Fruit fly (Drosophila melanogaster) whole organism, pupa: ENCODE data around the gene Mco4.
"Not testable (repeated sequence)": the region's sequence is repeated elsewhere in the genome, so short reads cannot be mapped to it uniquely, and the experiment has no call there.

Experiments used
- CG10348 ChIP-seq: fragments of 200-800 bp; sonication (Bioruptor generic); IDR thresholded peaks from 2 replicates; pipeline ENCODE4 v1.3.6; 2022; ENCODE audit warnings: missing biosample characterization, missing genetic modification characterization
- CG12605 ChIP-seq: fragments of 200-800 bp; sonication (Bioruptor generic); IDR thresholded peaks from 2 replicates; pipeline ENCODE4 v1.3.6; 2022; ENCODE audit warnings: missing biosample characterization, missing genetic modification characterization
- CG13204 ChIP-seq: fragments of 200-800 bp; sonication (Bioruptor generic); optimal IDR thresholded peaks from 2 replicates; lab custom pipeline; 2018; ENCODE audit warnings: missing biosample characterization, mild to moderate bottlenecking, missing genetic modification characterization, moderate library complexity
- CG14655 ChIP-seq: fragments of 200-800 bp; sonication (Bioruptor generic); optimal IDR thresholded peaks from 3 replicates; lab custom pipeline; 2017; ENCODE audit warnings: mild to moderate bottlenecking, missing biosample characterization, missing genetic modification reagents, missing genetic modification characterization
- CG15710 ChIP-seq: fragments of 200-800 bp; sonication (Bioruptor generic); optimal IDR thresholded peaks from 2 replicates; lab custom pipeline; 2018; ENCODE audit warnings: missing biosample characterization, mild to moderate bottlenecking, missing genetic modification characterization, moderate library complexity
- CG17806 ChIP-seq: fragments of 200-800 bp; sonication (Bioruptor generic); optimal IDR thresholded peaks from 2 replicates; lab custom pipeline; 2018; ENCODE audit warnings: missing biosample characterization, mild to moderate bottlenecking, missing genetic modification characterization, moderate library complexity
- CG32121 ChIP-seq: fragments of 200-800 bp; sonication (Bioruptor generic); IDR thresholded peaks from 2 replicates; pipeline ENCODE4 v1.3.6; 2022; ENCODE audit warnings: missing biosample characterization, missing genetic modification characterization
- CG34367 ChIP-seq: fragments of 200-800 bp; sonication (Bioruptor generic); optimal IDR thresholded peaks from 2 replicates; lab custom pipeline; 2018; ENCODE audit warnings: missing biosample characterization, mild to moderate bottlenecking, missing genetic modification characterization
- CG4496 ChIP-seq: fragments of 200-800 bp; sonication (Bioruptor generic); IDR thresholded peaks from 3 replicates; pipeline ENCODE4 v1.3.6; 2022; ENCODE audit warnings: missing biosample characterization, missing genetic modification characterization
- CG8159 ChIP-seq: fragments of 200-800 bp; sonication (Bioruptor generic); optimal IDR thresholded peaks from 3 replicates; lab custom pipeline; 2018; ENCODE audit warnings: missing biosample characterization, mild to moderate bottlenecking, missing genetic modification characterization, moderate library complexity
- CG8301 ChIP-seq: fragments of 200-800 bp; sonication (Bioruptor generic); optimal IDR thresholded peaks from 2 replicates; lab custom pipeline; 2018; ENCODE audit warnings: missing biosample characterization, mild to moderate bottlenecking, missing genetic modification characterization
- CG9948 ChIP-seq: fragments of 200-800 bp; sonication (Bioruptor generic); optimal IDR thresholded peaks from 2 replicates; lab custom pipeline; 2018; ENCODE audit warnings: missing biosample characterization, mild to moderate bottlenecking, missing genetic modification characterization, moderate library complexity
- D1 ChIP-seq: fragments of 200-800 bp; sonication (Bioruptor generic); optimal IDR thresholded peaks from 2 replicates; lab custom pipeline; 2018; ENCODE audit warnings: missing biosample characterization, mild to moderate bottlenecking, missing genetic modification characterization, moderate library complexity
- EcR ChIP-seq: fragments of 200-800 bp; sonication (Bioruptor generic); optimal IDR thresholded peaks from 3 replicates; lab custom pipeline; 2019; ENCODE audit warnings: missing biosample characterization, missing genetic modification characterization, mild to moderate bottlenecking, moderate library complexity, missing genetic modification reagents
- Ets98B ChIP-seq: fragments of 200-800 bp; sonication (Bioruptor generic); IDR thresholded peaks from 2 replicates; pipeline ENCODE4 v1.3.6; 2022; ENCODE audit warnings: missing biosample characterization, missing genetic modification characterization
- Pif1A ChIP-seq: fragments of 200-800 bp; sonication (Bioruptor generic); optimal IDR thresholded peaks from 3 replicates; lab custom pipeline; 2016; ENCODE audit warnings: missing biosample characterization, missing genetic modification characterization
- Pif1B ChIP-seq: fragments of 200-800 bp; sonication (Bioruptor generic); optimal IDR thresholded peaks from 3 replicates; lab custom pipeline; 2016; ENCODE audit warnings: missing biosample characterization, missing genetic modification characterization
- Snoo ChIP-seq: fragments of 200-800 bp; sonication (Bioruptor generic); optimal IDR thresholded peaks from 3 replicates; lab custom pipeline; 2017; ENCODE audit warnings: missing biosample characterization, mild to moderate bottlenecking, missing genetic modification characterization, inconsistent platforms
- fd96Ca ChIP-seq: fragments of 200-800 bp; sonication (Bioruptor generic); IDR thresholded peaks from 3 replicates; pipeline ENCODE4 v1.3.6; 2022; ENCODE audit warnings: missing biosample characterization, missing genetic modification characterization
- gl ChIP-seq: fragments of 200-800 bp; sonication (Bioruptor generic); optimal IDR thresholded peaks from 2 replicates; lab custom pipeline; 2018; ENCODE audit warnings: missing biosample characterization, mild to moderate bottlenecking, missing genetic modification characterization
- rn ChIP-seq: fragments of 200-800 bp; sonication (Bioruptor generic); IDR thresholded peaks from 2 replicates; pipeline ENCODE4 v1.3.6; 2022; ENCODE audit warnings: missing biosample characterization, missing genetic modification characterization

Gene Mco4

DNA sequence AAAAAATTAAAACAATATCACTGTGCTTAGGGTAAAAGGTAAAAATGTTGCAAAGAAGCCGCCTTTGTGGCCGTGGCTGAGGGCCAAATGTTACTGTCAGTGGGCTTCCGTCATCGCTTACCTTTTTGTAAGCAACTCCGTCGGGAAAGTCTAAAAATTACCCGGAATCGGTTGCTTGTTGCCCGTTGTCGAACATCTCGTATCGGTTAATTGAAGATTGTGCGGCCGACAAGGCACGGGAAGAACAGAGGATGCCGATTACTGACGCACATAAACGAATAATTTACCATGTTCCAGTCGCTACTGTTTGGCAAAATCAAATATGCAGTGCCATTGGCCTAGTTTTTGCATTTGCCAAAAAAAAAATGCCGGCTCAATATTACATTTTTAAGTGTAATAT lies at the start of gene Mco4:
Gene Mco4, minus strand, starts transcription at position 101 of the 400 bp plus-strand sequence.
- no peak for TF ChIP-seq CG15710
- TF ChIP-seq CG34367 (tag; lab: Kevin White, UChicago) = no peak
- no peak for TF ChIP-seq CG13204 (GFP tag; lab: Kevin White, UChicago)
- TF ChIP-seq CG32121 (GFP tag; lab: Robert Waterston, UW) = no peak
- no peak for TF ChIP-seq CG9948
- TF ChIP-seq CG8301 (tag; lab: Kevin White, UChicago) = no peak

DNA sequence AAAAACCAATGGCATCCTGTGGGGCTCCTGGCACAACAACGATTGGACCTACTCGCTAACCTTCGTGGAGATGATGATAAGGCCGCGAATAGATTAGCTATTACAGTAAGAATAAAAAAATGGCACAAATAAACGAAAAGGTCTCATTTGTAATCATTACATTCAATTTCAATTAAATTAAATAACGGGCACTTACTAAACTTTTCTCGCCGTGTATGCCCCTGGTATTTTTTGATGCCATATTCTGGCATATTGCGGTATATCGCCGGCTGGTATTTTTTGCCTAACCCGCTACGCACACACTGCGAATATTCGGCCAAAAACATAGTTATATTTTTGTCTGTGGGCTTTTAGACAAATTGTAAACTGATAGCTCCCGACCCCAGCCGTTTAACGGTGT lies 43.5 kb upstream of the Mco4 start, which contains the start of gene Gss2:
Gene Gss2, plus strand, starts transcription at position 301 of the 400 bp plus-strand sequence.
- not testable (repeated sequence) for TF ChIP-seq CG14655; CG32121 (GFP tag; lab: Robert Waterston, UW); rn (GFP tag; lab: Robert Waterston, UW)
- TF ChIP-seq, all 21 proteins: peak for 0; not testable (repeated sequence) for 21

DNA sequence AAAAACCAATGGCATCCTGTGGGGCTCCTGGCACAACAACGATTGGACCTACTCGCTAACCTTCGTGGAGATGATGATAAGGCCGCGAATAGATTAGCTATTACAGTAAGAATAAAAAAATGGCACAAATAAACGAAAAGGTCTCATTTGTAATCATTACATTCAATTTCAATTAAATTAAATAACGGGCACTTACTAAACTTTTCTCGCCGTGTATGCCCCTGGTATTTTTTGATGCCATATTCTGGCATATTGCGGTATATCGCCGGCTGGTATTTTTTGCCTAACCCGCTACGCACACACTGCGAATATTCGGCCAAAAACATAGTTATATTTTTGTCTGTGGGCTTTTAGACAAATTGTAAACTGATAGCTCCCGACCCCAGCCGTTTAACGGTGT lies 33.3 kb upstream of the Mco4 start, which contains the start of gene Gss1:
Gene Gss1, plus strand, starts transcription at position 301 of the 400 bp plus-strand sequence.
- TF ChIP-seq Ets98B (GFP tag; lab: Robert Waterston, UW); CG34367 (tag; lab: Kevin White, UChicago); fd96Ca (GFP tag; lab: Robert Waterston, UW): not testable (repeated sequence)

DNA sequence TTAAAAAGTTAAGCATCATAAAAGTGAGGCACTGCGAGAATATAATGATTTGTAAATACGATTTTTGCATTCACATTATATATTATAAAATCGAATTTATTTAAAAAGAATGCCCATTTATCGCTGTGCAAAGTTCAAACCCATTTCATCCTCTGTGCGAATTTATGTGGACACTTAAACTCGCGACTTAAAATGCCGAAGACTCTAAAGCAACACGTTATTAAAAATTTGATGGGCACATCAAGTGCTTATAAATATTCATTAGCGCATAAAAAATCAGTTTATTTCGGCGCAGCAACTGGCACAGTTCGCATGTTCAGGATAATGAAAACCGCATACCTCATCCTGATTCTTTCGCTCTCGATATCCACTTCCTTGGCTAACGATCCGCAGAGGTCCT lies 31.9 kb upstream of the Mco4 start, which contains the start of gene CG6788:
Gene CG6788, plus strand, starts transcription at position 301 of the 400 bp plus-strand sequence.
- no peak for TF ChIP-seq CG32121 (GFP tag; lab: Robert Waterston, UW)
- TF ChIP-seq Pif1B (GFP tag; lab: Kevin White, UChicago) = no peak
- TF ChIP-seq CG10348 (GFP tag; lab: Robert Waterston, UW) = no peak
- no peak for TF ChIP-seq D1
- TF ChIP-seq Ets98B (GFP tag; lab: Robert Waterston, UW) = no peak
- no peak for TF ChIP-seq CG14655
- no peak for TF ChIP-seq Pif1A (GFP tag; lab: Kevin White, UChicago)

DNA sequence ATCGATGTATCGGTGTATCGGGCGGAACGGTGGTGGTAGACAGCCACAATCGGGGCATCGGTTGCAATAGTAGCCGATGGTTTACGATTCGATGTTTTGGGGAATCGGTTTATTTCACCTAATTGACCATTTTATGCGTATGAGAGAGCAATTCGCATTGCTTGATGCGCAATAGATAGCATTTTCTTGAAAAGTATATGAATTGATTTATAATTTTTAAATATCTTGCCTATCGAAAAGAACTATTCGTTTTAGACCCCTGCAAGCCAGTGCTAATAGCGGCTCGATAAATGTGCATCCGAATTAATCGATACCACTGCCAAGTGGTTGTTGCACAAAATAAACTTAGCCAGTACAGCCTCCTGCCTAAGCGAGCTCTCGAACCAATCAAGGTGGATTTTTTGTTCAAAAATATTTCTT lies 31.3 kb upstream of the Mco4 start, which contains the start of gene mnb:
Gene mnb, minus strand, starts transcription at position 15 of the 420 bp plus-strand sequence.
- TF ChIP-seq Snoo (tag; lab: Kevin White, UChicago) = no peak
- no peak for TF ChIP-seq CG8301 (tag; lab: Kevin White, UChicago)
- TF ChIP-seq CG32121 (GFP tag; lab: Robert Waterston, UW) = no peak
- TF ChIP-seq CG34367 (tag; lab: Kevin White, UChicago) = no peak
- no peak for TF ChIP-seq EcR (GFP tag; lab: Kevin White, UChicago)
- no peak for TF ChIP-seq fd96Ca (GFP tag; lab: Robert Waterston, UW)
- no peak for TF ChIP-seq Pif1A (GFP tag; lab: Kevin White, UChicago)
- TF ChIP-seq Pif1B (GFP tag; lab: Kevin White, UChicago) = no peak
- TF ChIP-seq CG17806 = no peak
- no peak for TF ChIP-seq CG12605
- no peak for TF ChIP-seq Ets98B (GFP tag; lab: Robert Waterston, UW)
- no peak for TF ChIP-seq gl (tag; lab: Kevin White, UChicago)

DNA sequence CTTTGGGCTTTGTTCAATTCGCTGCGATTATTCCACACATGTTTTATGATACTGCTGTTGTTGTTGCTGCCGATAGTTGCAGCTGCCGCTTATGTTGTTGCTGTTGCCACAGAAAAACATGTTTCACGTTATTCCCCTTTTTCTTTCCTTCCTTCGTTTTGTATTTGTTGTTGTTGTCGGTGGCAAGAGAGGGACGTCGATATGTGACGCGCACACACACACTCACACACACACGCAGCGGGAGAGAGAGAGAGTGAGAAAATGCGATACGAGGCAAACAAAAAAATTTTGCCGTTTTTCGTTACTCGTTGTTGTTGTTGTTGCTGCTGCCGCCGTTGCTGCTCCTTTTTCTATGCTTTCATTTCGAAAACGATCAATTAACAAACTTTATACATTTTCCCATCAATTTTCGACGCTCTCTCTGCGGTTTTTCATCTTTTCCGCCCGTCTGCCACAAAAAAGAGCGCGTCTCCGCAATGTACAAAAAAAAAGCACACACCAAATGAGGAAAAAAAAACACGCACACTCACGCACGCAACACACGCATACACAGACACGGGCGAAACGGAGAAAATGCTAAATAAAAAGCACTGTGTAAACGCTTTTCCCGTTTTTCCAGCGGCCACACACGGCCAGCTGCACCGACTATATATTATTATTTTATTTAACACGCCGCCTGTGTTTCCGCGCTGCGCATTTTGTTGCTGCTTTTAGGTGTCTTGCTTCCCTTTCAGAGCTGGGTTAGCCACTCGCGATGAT lies 30.7 kb upstream of the Mco4 start:
- peak; percentile 69 for TF ChIP-seq CG8301 (tag; lab: Kevin White, UChicago)
- TF ChIP-seq CG15710 = peak; percentile 61
- TF ChIP-seq CG34367 (tag; lab: Kevin White, UChicago) = peak; percentile 61
- peak; percentile 84 for TF ChIP-seq gl (tag; lab: Kevin White, UChicago)
- peak; percentile 43 for TF ChIP-seq CG17806
- peak; percentile 84 for TF ChIP-seq CG13204 (GFP tag; lab: Kevin White, UChicago)
- peak; percentile 26 for TF ChIP-seq Snoo (tag; lab: Kevin White, UChicago)
- peak; percentile 62 for TF ChIP-seq CG12605
- TF ChIP-seq EcR (GFP tag; lab: Kevin White, UChicago) = peak; percentile 69
- peak; percentile 70; the same call in 2 of the 3 replicates for TF ChIP-seq CG4496 (GFP tag; lab: Robert Waterston, UW)
- no peak for TF ChIP-seq Ets98B (GFP tag; lab: Robert Waterston, UW)
- TF ChIP-seq Pif1B (GFP tag; lab: Kevin White, UChicago) = peak; percentile 28
- TF ChIP-seq CG14655 = peak; percentile 83
- no peak for TF ChIP-seq rn (GFP tag; lab: Robert Waterston, UW)
- TF ChIP-seq Pif1A (GFP tag; lab: Kevin White, UChicago) = peak; percentile 57
- peak; percentile 46 for TF ChIP-seq CG9948
- TF ChIP-seq D1 = peak; percentile 4
- TF ChIP-seq CG8159 (tag; lab: Kevin White, UChicago) = peak; percentile 68
- TF ChIP-seq CG10348 (GFP tag; lab: Robert Waterston, UW) = no peak
- peak; percentile 62; the same call in 1 of the 3 replicates for TF ChIP-seq fd96Ca (GFP tag; lab: Robert Waterston, UW)
- TF ChIP-seq CG32121 (GFP tag; lab: Robert Waterston, UW) = 0 out of 2 replicates have a peak, but pooled peaks have one; percentile 26
